Fruit fly (Drosophila melanogaster) whole organism, embryonic: ENCODE data around the gene Alp9.
A peak's percentile ranks its signal among the peaks of the same experiment; 100 is the strongest.

Experiments used
- CG11504 ChIP-seq: fragments of 200-800 bp; sonication (Bioruptor generic); optimal IDR thresholded peaks from 3 replicates; lab custom pipeline; 2019; ENCODE audit warnings: missing biosample characterization, mild to moderate bottlenecking, missing genetic modification characterization, moderate library complexity
- CG1233 ChIP-seq: fragments of 200-800 bp; sonication (Bioruptor generic); optimal IDR thresholded peaks from 4 replicates; lab custom pipeline; 2018; ENCODE audit warnings: missing biosample characterization, mild to moderate bottlenecking, missing genetic modification characterization
- CG13424 ChIP-seq: fragments of 200-800 bp; sonication (Bioruptor generic); optimal IDR thresholded peaks from 2 replicates; lab custom pipeline; 2019; ENCODE audit warnings: missing biosample characterization, mild to moderate bottlenecking, missing genetic modification characterization, moderate library complexity
- CG14965 ChIP-seq: fragments of 200-800 bp; sonication (Bioruptor generic); optimal IDR thresholded peaks from 2 replicates; lab custom pipeline; 2016; ENCODE audit warnings: missing biosample characterization, missing genetic modification characterization, borderline replicate concordance
- CG15011 ChIP-seq: fragments of 200-800 bp; sonication (Bioruptor generic); optimal IDR thresholded peaks from 3 replicates; lab custom pipeline; 2018; ENCODE audit warnings: missing biosample characterization, mild to moderate bottlenecking, missing genetic modification characterization
- CG1602 ChIP-seq: fragments of 200-800 bp; sonication (Bioruptor generic); optimal IDR thresholded peaks from 3 replicates; lab custom pipeline; 2016; ENCODE audit warnings: missing biosample characterization, missing genetic modification characterization
- CG6254 ChIP-seq: fragments of 200-800 bp; sonication (Bioruptor generic); optimal IDR thresholded peaks from 3 replicates; lab custom pipeline; 2017; ENCODE audit warnings: mild to moderate bottlenecking, missing biosample characterization, missing genetic modification reagents, missing genetic modification characterization
- CG7372 ChIP-seq: fragments of 200-800 bp; sonication (Bioruptor generic); IDR thresholded peaks from 2 replicates; pipeline ENCODE4 v1.3.6; 2022; ENCODE audit warnings: missing biosample characterization, missing genetic modification characterization
- CG8281 ChIP-seq: fragments of 200-800 bp; sonication (Bioruptor generic); optimal IDR thresholded peaks from 2 replicates; lab custom pipeline; 2018; ENCODE audit warnings: missing biosample characterization, mild to moderate bottlenecking, missing genetic modification characterization, moderate library complexity
- CG8388 ChIP-seq: fragments of 200-800 bp; sonication (Bioruptor generic); optimal IDR thresholded peaks from 2 replicates; lab custom pipeline; 2019; ENCODE audit warnings: missing biosample characterization, mild to moderate bottlenecking, missing genetic modification characterization, moderate library complexity
- CG8944 ChIP-seq: fragments of 200-800 bp; sonication (Bioruptor generic); optimal IDR thresholded peaks from 3 replicates; lab custom pipeline; 2016; ENCODE audit warnings: missing biosample characterization, missing genetic modification characterization
- CG9215 ChIP-seq: fragments of 200-800 bp; sonication (Bioruptor generic); IDR thresholded peaks from 2 replicates; pipeline ENCODE4 v1.3.6; 2022; ENCODE audit warnings: missing biosample characterization, missing genetic modification characterization
- CHES-1-like ChIP-seq: fragments of 200-800 bp; sonication (Bioruptor generic); optimal IDR thresholded peaks from 2 replicates; lab custom pipeline; 2016; ENCODE audit warnings: missing biosample characterization, missing genetic modification characterization
- Dll ChIP-seq: fragments of 200-800 bp; sonication (Bioruptor generic); IDR thresholded peaks from 4 replicates; pipeline ENCODE4 v1.3.6; 2022; ENCODE audit warnings: missing biosample characterization, missing genetic modification characterization; ENCODE audit not compliant: partially characterized antibody
- Drgx ChIP-seq: fragments of 200-800 bp; sonication (Bioruptor generic); IDR thresholded peaks from 2 replicates; pipeline ENCODE4 v1.3.6; 2022; ENCODE audit warnings: missing biosample characterization, missing genetic modification characterization
- MTF-1 ChIP-seq: fragments of 200-800 bp; sonication (Bioruptor generic); optimal IDR thresholded peaks from 2 replicates; lab custom pipeline; 2018; ENCODE audit warnings: missing biosample characterization, mild to moderate bottlenecking, missing genetic modification characterization, borderline replicate concordance
- Med ChIP-seq: fragments of 200-800 bp; sonication (Bioruptor generic); peaks from one replicate; lab custom pipeline; 2016; ENCODE audit warnings: missing biosample characterization, missing genetic modification characterization, mild to moderate bottlenecking, inconsistent platforms, moderate library complexity
- NFAT ChIP-seq: fragments of 200-800 bp; sonication (Bioruptor generic); IDR thresholded peaks from 2 replicates; pipeline ENCODE4 v1.3.6; 2022; ENCODE audit warnings: missing biosample characterization, missing genetic modification characterization
- Nf-YC ChIP-seq: fragments of 200-800 bp; optimal IDR thresholded peaks from 3 replicates; lab custom pipeline; 2019; ENCODE audit warnings: missing biosample characterization, mild to moderate bottlenecking, missing genetic modification characterization, moderate library complexity
- PHDP ChIP-seq: fragments of 200-800 bp; sonication (Bioruptor generic); optimal IDR thresholded peaks from 3 replicates; lab custom pipeline; 2018; ENCODE audit warnings: missing biosample characterization, mild to moderate bottlenecking, missing genetic modification characterization, moderate library complexity
- Pdp1 ChIP-seq, 2 experiments: fragments of 200-800 bp; sonication (Bioruptor generic); optimal IDR thresholded peaks; 3 replicates each; lab custom pipeline; 2016; ENCODE audit warnings: missing biosample characterization in 2 of 2, missing genetic modification characterization in 2 of 2, mild to moderate bottlenecking in 1 of 2, moderate library complexity in 1 of 2
- Ptx1 ChIP-seq: fragments of 200-800 bp; sonication (Bioruptor generic); IDR thresholded peaks from 2 replicates; pipeline ENCODE4 v1.3.6; 2022; ENCODE audit warnings: missing biosample characterization, missing genetic modification characterization
- Sry-δ ChIP-seq: fragments of 200-800 bp; sonication (Bioruptor generic); optimal IDR thresholded peaks from 2 replicates; lab custom pipeline; 2016; ENCODE audit warnings: missing biosample characterization, missing genetic modification characterization
- TFAM ChIP-seq: fragments of 200-800 bp; sonication (Bioruptor generic); optimal IDR thresholded peaks from 2 replicates; lab custom pipeline; 2017; ENCODE audit warnings: missing biosample characterization, missing genetic modification characterization, inconsistent platforms
- ab ChIP-seq: fragments of 200-800 bp; sonication (Bioruptor generic); optimal IDR thresholded peaks from 2 replicates; lab custom pipeline; 2016; ENCODE audit warnings: missing biosample characterization, missing genetic modification characterization
- amos ChIP-seq: fragments of 200-800 bp; sonication (Bioruptor generic); IDR thresholded peaks from 2 replicates; pipeline ENCODE4 v1.3.6; 2022; ENCODE audit warnings: missing biosample characterization, missing genetic modification characterization; ENCODE audit not compliant: partially characterized antibody
- dysf ChIP-seq: fragments of 200-800 bp; sonication (Bioruptor generic); IDR thresholded peaks from 3 replicates; pipeline ENCODE4 v1.3.6; 2022; ENCODE audit warnings: missing biosample characterization, missing genetic modification characterization
- eve ChIP-seq, 2 experiments: fragments of >200 bp; optimal IDR thresholded peaks; 2 replicates each; lab custom pipeline; 2017; ENCODE audit warnings: missing biosample characterization in 2 of 2, missing genetic modification characterization in 2 of 2
- grau ChIP-seq: fragments of 200-800 bp; optimal IDR thresholded peaks from 3 replicates; lab custom pipeline; 2019; ENCODE audit warnings: missing biosample characterization, mild to moderate bottlenecking, missing genetic modification characterization, moderate library complexity
- lmd ChIP-seq: fragments of 200-800 bp; sonication (Bioruptor generic); IDR thresholded peaks from 2 replicates; pipeline ENCODE4 v1.3.6; 2022; ENCODE audit warnings: missing biosample characterization, missing genetic modification characterization
- mld ChIP-seq: fragments of 200-800 bp; sonication (Bioruptor generic); IDR thresholded peaks from 3 replicates; pipeline ENCODE4 v1.3.6; 2022; ENCODE audit warnings: missing biosample characterization, missing genetic modification characterization; ENCODE audit not compliant: partially characterized antibody
- oc ChIP-seq: fragments of 200-800 bp; sonication (Bioruptor generic); optimal IDR thresholded peaks from 2 replicates; lab custom pipeline; 2018; ENCODE audit warnings: missing biosample characterization, mild to moderate bottlenecking, missing genetic modification characterization, moderate library complexity
- phol ChIP-seq: fragments of 200-800 bp; sonication (Bioruptor generic); optimal IDR thresholded peaks from 3 replicates; lab custom pipeline; 2018; ENCODE audit warnings: missing biosample characterization, mild to moderate bottlenecking, missing genetic modification characterization, moderate library complexity
- prd ChIP-seq, 3 experiments: fragments of >200 bp in 2 of 3; fragments of 200-800 bp in 1 of 3; sonication (Bioruptor generic) in 1 of 3; optimal IDR thresholded peaks in 2 of 3; IDR thresholded peaks in 1 of 3; 2 replicates in 2 of 3; 3 replicates in 1 of 3; pipeline versions ENCODE4 v1.3.6 to Lab custom; 2017 to 2022; ENCODE audit warnings: missing biosample characterization in 1 of 3, missing genetic modification characterization in 1 of 3
- repo ChIP-seq: fragments of 200-800 bp; sonication (Bioruptor generic); optimal IDR thresholded peaks from 2 replicates; lab custom pipeline; 2016; ENCODE audit warnings: missing biosample characterization, missing genetic modification characterization
- row ChIP-seq: fragments of 200-800 bp; sonication (Bioruptor generic); IDR thresholded peaks from 3 replicates; pipeline ENCODE4 v1.3.6; 2022; ENCODE audit warnings: missing biosample characterization, missing genetic modification characterization
- toy ChIP-seq: fragments of 200-800 bp; sonication (Bioruptor generic); IDR thresholded peaks from 2 replicates; pipeline ENCODE4 v1.3.6; 2022; ENCODE audit warnings: missing biosample characterization, missing genetic modification characterization
- z ChIP-seq: fragments of 200-800 bp; sonication (Bioruptor generic); IDR thresholded peaks from 3 replicates; pipeline ENCODE4 v1.3.6; 2022; ENCODE audit warnings: missing biosample characterization, missing genetic modification characterization

The Alp9 gene

DNA sequence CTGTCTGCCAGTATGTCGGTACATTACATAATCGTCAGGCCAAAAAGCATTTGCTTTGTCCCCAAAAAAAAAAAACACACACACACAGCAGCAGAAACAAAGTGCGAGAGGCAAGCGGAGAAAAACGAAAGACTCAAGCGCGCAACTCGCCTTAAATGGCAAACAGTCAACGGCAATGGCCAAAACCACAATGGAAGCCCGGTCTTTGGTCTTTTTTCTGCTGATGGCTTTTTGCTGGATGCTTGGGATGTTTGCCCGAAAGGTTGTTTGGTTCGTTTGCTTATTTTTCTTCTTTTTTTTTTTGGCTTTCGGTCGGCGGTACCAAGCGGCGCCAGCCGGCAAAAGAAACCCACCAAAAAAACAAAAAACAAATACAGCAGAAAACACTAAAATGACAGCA lies 24.3 kb upstream of the Alp9 start (continued):
- TF ChIP-seq amos: no peak
- peak in 1 of 2 experiments; percentile 75 for TF ChIP-seq Pdp1 (GFP tag; optimal IDR thresholded peaks at IDR 0.05; lab: Kevin White, UChicago)
- TF ChIP-seq Dll (GFP tag; lab: Robert Waterston, UW): no peak
- TF ChIP-seq oc (tag; lab: Kevin White, UChicago): no peak
- no peak for TF ChIP-seq z (GFP tag; lab: Robert Waterston, UW)
- no peak for TF ChIP-seq CHES-1-like (GFP tag; lab: Kevin White, UChicago)
- TF ChIP-seq, all 482 proteins: peak for 5

DNA sequence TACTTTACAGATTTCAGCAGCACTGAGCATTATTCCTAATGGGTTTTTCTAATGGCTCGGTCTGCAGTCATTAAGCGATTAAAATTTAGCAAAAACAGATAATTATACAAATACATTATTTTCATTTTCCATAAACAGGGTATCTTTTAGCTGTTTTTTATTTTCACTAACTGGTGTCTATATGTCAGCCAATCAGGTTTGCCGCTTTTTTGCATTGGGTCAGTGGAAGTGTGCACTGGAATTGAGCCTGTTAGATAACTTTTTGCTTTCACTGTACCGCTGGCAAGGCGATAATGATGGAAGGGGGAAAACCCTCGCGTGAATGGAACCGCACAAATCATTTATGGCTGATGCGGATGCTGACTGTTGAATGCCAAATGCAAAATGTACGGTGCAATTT lies 19.8 kb upstream of the Alp9 start:
- TF ChIP-seq CG14965 (GFP tag; lab: Kevin White, UChicago): no peak
- peak; percentile 43 for TF ChIP-seq Med (GFP tag; lab: Kevin White, UChicago)
- peak; percentile 62 for TF ChIP-seq CG8388

dm6 chr3L:5576543-5576942 lies 18.8 kb upstream of the Alp9 start:
- TF ChIP-seq mld: no peak
- peak; percentile 74 for TF ChIP-seq grau
- no peak for TF ChIP-seq repo (GFP tag; lab: Kevin White, UChicago)
- TF ChIP-seq eve (GFP tag; optimal IDR thresholded peaks at IDR 0.05; lab: Kevin White, UChicago): no peak
- no peak for TF ChIP-seq TFAM (GFP tag; lab: Kevin White, UChicago)
- TF ChIP-seq CG7372 (GFP tag; lab: Robert Waterston, UW): no peak
- TF ChIP-seq MTF-1: no peak
- TF ChIP-seq ab (GFP tag; lab: Kevin White, UChicago): no peak
- TF ChIP-seq CG6254 (GFP tag; lab: Kevin White, UChicago): peak; percentile 31
- TF ChIP-seq CG1602 (GFP tag; lab: Kevin White, UChicago): no peak
- peak; percentile 81 for TF ChIP-seq Nf-YC (tag; lab: Kevin White, UChicago)
- TF ChIP-seq Med (GFP tag; lab: Kevin White, UChicago): peak; percentile 77
- TF ChIP-seq PHDP (tag; lab: Kevin White, UChicago): no peak
- TF ChIP-seq CG8944 (GFP tag; lab: Kevin White, UChicago): no peak
- no peak for TF ChIP-seq CG15011
- TF ChIP-seq CG11504 (tag; lab: Kevin White, UChicago): peak; percentile 7
- TF ChIP-seq CG9215 (GFP tag; lab: Robert Waterston, UW): no peak
- TF ChIP-seq Sry-δ (GFP tag; lab: Kevin White, UChicago): no peak
- peak; percentile 12; the same call in 1 of the 2 replicates for TF ChIP-seq lmd (GFP tag; lab: Robert Waterston, UW)
- TF ChIP-seq prd (optimal IDR thresholded peaks at IDR 0.05; lab: Kevin White, UChicago): no peak
- TF ChIP-seq prd (GFP tag; IDR thresholded peaks at IDR 0.05; lab: Robert Waterston, UW): peak; percentile 10; the same call in 1 of the 3 replicates
- TF ChIP-seq toy (GFP tag; lab: Robert Waterston, UW): no peak
- TF ChIP-seq row (GFP tag; lab: Robert Waterston, UW): no peak; the same call in 2 of the 3 replicates
- no peak for TF ChIP-seq CG13424
- TF ChIP-seq CG8281: no peak
- TF ChIP-seq phol (tag; lab: Kevin White, UChicago): no peak
- TF ChIP-seq NFAT (GFP tag; lab: Robert Waterston, UW): no peak
- 0 out of 3 replicates have a peak, but pooled peaks have one; percentile 6 for TF ChIP-seq dysf (GFP tag; lab: Robert Waterston, UW)
- no peak for TF ChIP-seq CG1233
- TF ChIP-seq Drgx (GFP tag; lab: Robert Waterston, UW): 0 out of 2 replicates have a peak, but pooled peaks have one; percentile 17
- 0 out of 2 replicates have a peak, but pooled peaks have one; percentile 11 for TF ChIP-seq Ptx1 (GFP tag; lab: Robert Waterston, UW)
